Fruit fly (Drosophila melanogaster) S2 (cell line): ENCODE data around the gene CG33262.

Experiments used
- CG8478 ChIP-seq: fragments of >200 bp; optimal IDR thresholded peaks from 2 replicates; lab custom pipeline; 2018
- CTCF ChIP-seq, 2 experiments: fragments of >200 bp; optimal IDR thresholded peaks; 2 replicates each; lab custom pipeline; 2018

The CG33262 gene

DNA sequence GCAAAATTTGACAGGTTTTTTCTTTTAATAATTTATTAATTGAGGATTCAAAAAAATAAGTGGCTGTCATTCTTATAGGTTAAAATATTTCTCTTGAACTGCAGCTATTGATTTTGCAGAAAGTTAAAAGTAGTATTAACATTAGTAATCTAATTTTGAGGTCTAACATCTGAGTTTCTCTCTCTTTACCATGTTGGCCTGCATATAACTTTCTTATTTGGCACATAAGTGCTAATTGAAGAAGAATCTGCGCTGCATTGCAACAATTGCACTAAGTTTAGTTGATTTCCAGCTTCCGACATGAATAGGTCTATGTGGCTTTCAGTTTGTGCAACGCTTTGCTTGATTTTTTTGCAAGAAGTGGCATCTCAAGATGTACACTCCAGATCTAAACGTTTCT is at the start of gene CG33262:
TSS of gene CG33262 (plus strand) at position 301 of the 400 bp plus-strand sequence.
- no peak for TF ChIP-seq CTCF (optimal IDR thresholded peaks at IDR 0.05; lab: Kevin White, UChicago)
- no peak for TF ChIP-seq CG8478 (lab: Kevin White, UChicago)

DNA sequence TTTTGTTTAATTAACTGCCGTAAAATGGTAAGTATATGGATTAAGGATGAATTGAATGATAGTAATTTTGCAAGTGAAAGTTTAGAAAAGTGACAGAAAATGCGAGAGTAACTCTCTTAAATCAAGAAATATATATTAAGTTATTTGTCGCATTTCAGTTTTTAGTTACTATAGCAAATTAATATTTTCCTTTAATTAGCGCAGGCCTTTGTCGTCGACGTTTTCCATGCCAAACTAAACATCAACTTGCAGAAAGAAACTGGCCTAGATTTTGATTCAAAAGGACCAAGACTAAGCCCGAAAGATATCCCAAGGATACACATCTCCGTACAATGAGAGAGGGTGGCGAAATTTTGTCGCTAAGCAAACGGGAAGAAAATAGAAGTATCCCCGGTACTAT is 48.9 kb upstream of the CG33262 start, which contains the start of gene CG17300:
TSS of gene CG17300 (minus strand) at position 101 of the 400 bp plus-strand sequence.
- TF ChIP-seq CG8478 (lab: Kevin White, UChicago) (no peak), CTCF (optimal IDR thresholded peaks at IDR 0.05; lab: Kevin White, UChicago) (no peak)

DNA sequence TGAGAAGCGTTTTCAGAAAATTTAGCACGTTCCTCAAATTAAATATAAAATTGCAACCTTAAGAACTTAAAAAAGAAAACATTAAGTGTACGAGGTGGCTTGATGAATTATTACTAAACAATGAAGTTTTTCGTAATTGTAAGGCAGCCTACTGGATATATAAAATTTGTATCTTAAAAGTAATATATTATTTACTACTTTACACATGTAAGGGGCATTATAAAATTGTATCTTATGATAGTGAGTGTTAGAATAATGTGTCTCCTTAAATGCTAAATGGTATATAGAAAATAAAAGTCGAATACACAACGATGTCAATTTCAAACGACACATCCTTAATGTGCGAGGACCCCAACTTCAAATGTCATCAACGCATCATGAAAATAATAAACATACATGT is 46.2 kb upstream of the CG33262 start, which contains the start of gene CG11251:
TSS of gene CG11251 (minus strand) at position 101 of the 400 bp plus-strand sequence.
- no peak for TF ChIP-seq CTCF (optimal IDR thresholded peaks at IDR 0.05; lab: Kevin White, UChicago)
- TF ChIP-seq CG8478 (lab: Kevin White, UChicago), result no peak

DNA sequence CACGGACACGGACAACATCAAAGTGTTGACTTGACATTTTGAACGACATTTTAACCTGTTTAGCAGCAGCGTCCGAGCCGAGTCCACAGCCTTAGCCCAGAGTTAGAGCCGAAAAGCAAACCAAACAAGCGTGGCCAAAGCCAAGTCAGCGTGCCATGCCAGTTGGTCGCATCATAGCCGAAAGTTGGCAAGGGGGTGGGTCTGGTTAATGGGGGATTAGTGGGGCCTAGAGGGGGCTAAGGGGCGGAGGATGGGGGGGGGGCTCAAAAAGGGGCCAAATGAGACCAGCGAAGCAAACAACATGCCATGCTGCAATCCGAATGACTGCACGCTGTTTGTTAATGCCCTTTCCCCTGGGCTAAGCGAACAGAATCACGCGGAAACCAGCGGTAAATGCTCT is 36.9 kb upstream of the CG33262 start:
- TF ChIP-seq CTCF (optimal IDR thresholded peaks at IDR 0.05; lab: Kevin White, UChicago), result no peak
- TF ChIP-seq CG8478 (lab: Kevin White, UChicago), result no peak

DNA sequence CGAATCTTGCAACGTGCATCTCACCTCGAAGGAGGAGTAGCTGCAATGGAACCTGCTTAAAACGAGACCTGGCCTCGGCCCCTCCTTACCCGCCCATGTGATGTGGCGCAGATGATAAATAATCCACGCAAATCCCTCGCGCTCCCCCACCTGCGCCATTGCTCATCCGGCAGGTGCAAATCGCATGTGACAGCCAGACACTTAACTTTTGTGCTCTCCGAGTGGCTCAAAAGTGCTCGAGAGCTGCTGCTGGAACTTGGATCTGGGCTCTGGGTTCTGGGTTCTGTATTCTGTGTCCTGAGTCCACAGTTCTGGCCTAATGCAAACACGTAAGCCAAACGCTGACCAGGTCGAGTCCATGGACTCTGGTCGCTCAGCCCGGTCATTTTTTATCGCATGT is 35.6 kb upstream of the CG33262 start:
- no peak for TF ChIP-seq CTCF (optimal IDR thresholded peaks at IDR 0.05; lab: Kevin White, UChicago)
- no peak for TF ChIP-seq CG8478 (lab: Kevin White, UChicago)

DNA sequence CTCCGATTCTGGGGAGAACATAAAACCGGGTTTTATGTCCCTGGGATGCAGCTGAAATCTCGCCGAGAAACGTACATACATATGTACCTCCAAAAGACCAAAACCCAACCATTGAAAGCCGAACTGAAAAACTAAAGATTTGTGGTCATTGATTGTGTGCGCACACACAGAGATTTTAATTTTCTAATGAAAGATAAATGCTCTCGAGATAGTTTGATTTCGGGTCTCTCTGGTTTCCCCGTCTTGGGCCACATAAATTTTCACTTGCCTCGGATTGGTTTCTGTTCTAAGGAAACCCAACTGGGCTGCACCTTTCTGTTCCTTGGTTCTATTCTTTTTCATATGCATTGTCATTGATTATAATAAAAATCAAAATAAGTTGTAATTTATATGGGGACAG is 30.2 kb upstream of the CG33262 start:
- TF ChIP-seq CG8478 (lab: Kevin White, UChicago) (no peak), CTCF (optimal IDR thresholded peaks at IDR 0.05; lab: Kevin White, UChicago) (no peak)

DNA sequence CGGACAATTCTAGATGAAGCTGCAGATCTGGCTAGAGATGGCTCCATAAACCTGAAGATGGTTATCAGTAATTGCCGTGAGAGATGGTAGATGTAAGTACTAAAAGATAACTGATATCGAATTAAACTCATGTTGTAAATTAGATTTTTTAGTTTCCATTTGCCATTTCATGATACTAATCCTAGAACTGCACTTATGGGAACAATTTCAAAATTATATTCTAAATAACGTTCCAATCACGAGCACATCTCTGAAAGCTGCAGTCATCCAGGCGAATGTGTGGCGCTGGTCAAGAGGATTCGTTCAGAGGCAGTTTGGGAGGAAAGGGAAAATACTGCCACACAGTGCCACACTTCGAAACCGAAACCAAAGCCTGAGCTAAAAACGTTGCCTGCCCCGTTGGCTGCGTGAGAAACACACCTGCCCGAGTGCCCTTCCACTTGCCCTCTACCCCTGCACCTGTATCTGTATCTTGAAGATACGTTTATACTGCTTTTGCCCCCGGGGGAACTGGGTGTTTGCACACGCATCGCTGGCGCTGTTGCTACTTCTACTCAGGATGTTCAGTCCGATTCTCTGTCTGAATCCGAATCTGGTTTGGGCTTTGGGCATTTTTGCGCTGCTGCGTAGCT is 28.6 kb upstream of the CG33262 start:
- TF ChIP-seq CG8478 (lab: Kevin White, UChicago), result no peak
- no peak for TF ChIP-seq CTCF (optimal IDR thresholded peaks at IDR 0.05; lab: Kevin White, UChicago)

DNA sequence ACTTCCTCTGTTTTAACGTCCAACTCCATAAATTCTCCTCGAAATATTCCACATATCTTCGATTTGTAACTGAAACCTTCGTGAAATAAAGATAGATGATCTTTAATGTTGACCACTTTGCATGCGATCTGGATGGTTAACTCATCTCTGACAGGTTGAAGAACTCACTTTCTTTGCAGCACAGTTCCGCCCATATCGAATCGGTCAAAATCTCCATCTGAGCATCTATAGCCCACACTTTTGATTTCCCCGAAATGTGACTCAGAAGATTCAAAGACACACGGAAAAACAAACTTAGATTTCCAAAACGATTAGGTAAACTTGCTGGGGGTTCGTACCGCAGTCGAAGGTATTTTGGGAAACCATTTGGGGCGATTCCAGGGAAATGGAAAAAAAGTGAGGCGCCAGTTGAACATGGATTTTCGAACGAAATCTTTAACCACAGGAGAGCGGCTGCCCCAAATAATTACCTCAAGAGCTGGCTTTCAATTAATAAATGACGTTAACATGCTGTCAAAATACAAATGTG is 27.7 kb upstream of the CG33262 start:
- TF ChIP-seq CG8478 (lab: Kevin White, UChicago), result no peak
- no peak for TF ChIP-seq CTCF (optimal IDR thresholded peaks at IDR 0.05; lab: Kevin White, UChicago)

DNA sequence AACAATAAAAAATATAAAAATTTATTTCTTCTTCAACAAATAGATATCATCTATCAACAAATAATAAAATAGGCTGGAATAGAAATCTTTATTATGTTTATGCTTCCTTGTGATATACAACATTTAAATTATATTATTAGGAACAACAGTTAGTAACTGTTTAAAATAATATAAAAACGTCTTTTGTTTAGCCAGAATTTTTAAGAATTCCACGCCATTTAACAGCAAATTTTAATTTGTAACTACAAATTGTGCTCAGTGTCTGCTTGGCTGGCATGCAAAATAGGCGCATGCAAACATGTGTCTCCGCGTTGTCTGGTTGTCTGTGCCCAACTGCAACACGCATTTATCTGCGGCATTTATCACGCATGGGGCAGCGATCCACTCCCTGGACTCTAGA is 26.7 kb upstream of the CG33262 start:
- TF ChIP-seq CG8478 (lab: Kevin White, UChicago) (no peak), CTCF (optimal IDR thresholded peaks at IDR 0.05; lab: Kevin White, UChicago) (no peak)

DNA sequence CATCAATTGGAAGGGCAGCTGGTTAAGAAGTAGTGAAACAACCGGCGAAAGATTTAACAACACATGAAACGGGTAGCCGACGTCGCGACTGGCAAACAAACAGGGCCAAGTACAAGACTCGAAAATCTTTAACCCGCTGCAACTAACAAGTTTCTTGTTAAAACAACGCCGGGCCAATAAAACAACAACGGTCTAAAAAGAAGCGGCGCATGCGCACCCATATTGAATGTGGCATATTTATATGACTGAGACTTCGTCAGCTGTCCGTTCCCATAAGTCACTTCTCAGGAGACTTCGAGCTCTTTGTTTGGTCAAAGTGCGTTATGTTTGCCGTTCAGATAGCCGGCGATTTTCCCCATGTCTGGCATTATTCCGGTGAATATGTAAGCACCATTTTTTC is 24.6 kb upstream of the CG33262 start:
- TF ChIP-seq CG8478 (lab: Kevin White, UChicago) (no peak), CTCF (optimal IDR thresholded peaks at IDR 0.05; lab: Kevin White, UChicago) (no peak)

DNA sequence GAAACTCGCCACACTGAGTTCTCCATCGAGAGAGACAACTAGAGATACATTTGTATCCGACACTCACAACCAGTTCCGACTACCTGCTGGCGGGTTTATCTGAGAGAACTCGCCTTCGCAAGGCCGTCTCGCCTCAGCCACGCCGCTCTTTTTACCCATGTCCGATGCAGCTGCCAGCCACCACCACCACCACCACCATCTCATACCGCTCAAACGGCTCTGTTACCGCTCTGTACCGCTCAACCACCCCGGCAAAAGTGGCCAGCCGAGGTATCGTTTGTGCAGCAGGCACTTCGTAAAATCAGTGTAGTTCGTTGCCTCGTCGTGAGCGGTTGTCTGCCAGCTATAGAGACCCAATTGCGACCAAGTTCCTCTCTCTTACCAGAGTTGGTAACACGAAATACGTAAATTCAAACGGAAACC is 22.1 kb upstream of the CG33262 start, which contains the start of gene trn:
TSS of gene trn (plus strand) at position 302 of the 423 bp plus-strand sequence.
- TF ChIP-seq CG8478 (lab: Kevin White, UChicago), result no peak
- peak in 1 of 2 experiments; percentile 47 for TF ChIP-seq CTCF (optimal IDR thresholded peaks at IDR 0.05; lab: Kevin White, UChicago)

DNA sequence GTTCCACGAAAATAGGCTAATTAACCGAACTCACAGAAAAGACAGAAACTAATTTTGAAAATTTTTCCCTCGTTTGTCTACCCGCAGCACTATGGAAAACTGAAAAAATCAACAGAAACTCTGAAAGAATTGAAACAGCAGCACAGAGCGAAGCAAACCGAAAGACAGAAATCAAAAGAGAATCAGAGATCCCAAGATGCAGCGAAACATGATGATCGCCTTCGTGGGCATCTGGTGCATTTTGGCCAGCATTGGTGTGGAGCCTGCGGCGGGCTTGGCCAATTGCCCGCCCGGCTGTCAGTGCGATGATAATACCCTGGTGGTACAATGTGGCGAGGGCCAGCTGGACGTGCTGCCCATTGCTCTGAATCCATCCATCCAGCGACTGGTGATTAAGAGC is 21.0 kb upstream of the CG33262 start:
- TF ChIP-seq CG8478 (lab: Kevin White, UChicago), result no peak
- no peak for TF ChIP-seq CTCF (optimal IDR thresholded peaks at IDR 0.05; lab: Kevin White, UChicago)

DNA sequence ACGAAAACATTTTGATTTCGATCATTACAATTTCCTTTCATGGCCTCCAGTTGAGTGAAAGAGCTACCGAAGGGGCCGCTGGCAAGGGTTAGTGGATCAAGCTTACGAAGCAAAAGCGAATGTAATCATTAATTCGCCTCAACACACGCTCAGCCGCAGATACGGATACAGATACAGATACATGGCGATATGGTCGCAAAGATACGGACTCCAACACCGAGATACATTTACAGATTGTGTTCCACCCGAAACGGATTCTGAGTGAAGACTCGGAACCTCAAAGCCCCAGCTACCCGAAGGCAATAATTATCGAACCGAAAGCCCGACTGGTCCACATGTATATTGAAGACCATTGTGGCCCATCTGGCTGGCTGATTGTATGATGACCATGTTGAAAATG is 17.1 kb upstream of the CG33262 start:
- TF ChIP-seq CG8478 (lab: Kevin White, UChicago) (no peak), CTCF (optimal IDR thresholded peaks at IDR 0.05; lab: Kevin White, UChicago) (no peak)

DNA sequence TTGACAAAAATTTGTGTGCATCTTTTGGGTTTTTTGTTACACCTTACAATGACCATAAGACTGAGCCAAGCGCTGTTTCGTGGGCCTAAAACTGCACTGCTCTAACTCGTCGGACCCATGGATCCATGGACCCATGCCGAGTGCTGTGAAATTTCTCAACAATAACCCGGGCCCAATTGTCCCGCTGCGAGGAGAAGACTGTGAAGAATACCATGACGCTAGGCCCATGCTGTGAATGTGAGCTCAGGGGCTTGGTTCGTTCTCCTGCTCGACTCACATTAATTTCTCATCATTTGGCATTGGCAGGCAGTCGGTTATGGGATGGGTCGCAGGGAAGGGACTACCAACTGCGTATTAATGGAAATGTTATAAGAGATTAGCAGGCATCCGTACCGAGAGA is 15.9 kb upstream of the CG33262 start:
- no peak for TF ChIP-seq CTCF (optimal IDR thresholded peaks at IDR 0.05; lab: Kevin White, UChicago)
- no peak for TF ChIP-seq CG8478 (lab: Kevin White, UChicago)

DNA sequence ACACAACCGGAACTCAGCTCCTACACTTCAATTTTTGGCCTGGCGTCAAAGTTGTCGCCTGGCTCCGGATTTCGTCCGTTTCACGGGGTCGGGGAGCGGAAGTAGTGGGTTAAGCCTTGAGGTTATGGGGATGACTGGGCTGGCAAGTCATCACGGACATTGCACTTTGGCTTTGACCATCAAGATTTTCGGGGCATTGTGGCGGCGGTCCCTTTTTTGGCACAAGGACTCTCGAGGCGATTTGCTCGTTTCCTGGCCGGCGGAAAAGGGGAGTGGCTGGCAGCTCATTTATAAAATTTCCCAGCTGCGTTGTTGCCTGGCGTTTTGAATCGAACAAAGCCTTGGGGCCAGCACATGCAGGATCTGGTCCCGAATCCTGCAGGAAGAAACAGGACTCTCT is 2.9 kb upstream of the CG33262 start:
- TF ChIP-seq CTCF (optimal IDR thresholded peaks at IDR 0.05; lab: Kevin White, UChicago) (no peak), CG8478 (lab: Kevin White, UChicago) (no peak)

DNA sequence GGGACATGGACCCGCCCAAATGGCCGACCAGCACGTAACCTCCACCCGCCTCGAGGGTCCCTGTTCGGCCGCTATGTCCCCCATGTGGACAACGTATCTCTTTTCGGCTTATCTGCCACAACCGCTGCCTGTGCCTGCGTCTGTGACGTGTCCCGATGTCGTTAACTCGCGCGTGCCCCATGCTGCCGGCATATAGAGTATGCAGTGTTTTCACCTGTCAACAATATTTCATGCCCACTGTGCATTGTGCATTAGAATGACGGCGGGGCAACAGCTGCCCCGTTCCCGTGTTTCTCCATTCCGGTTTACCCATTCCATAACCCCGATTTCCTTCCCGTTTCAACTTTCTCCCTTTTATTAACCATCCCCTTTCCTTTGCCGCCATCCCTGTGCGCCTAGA is 1.2 kb upstream of the CG33262 start:
- no peak for TF ChIP-seq CTCF (optimal IDR thresholded peaks at IDR 0.05; lab: Kevin White, UChicago)
- TF ChIP-seq CG8478 (lab: Kevin White, UChicago), result no peak
